Worm (Caenorhabditis elegans) whole organism, young adult: ENCODE measurements around the gene F10E9.1.

Experiments used
- ceh-91 ChIP-seq: fragments of 200-800 bp; sonication (Bioruptor generic); IDR thresholded peaks from 2 replicates; pipeline ENCODE4 v1.3.6; 2022; ENCODE audit warnings: missing genetic modification reagents, missing genetic modification characterization, missing compliant biosample characterization
- egrh-3 ChIP-seq: fragments of 200-800 bp; sonication (Bioruptor generic); IDR thresholded peaks from 2 replicates; pipeline ENCODE4 v1.3.6; 2022; ENCODE audit warnings: missing genetic modification reagents, missing genetic modification characterization, missing compliant biosample characterization
- nfya-1 ChIP-seq: sonication (generic microtip); optimal IDR thresholded peaks from 2 replicates; lab custom pipeline; 2017; ENCODE audit warnings: antibody characterized with exemption, missing compliant biosample characterization, missing genetic modification characterization, borderline replicate concordance; ENCODE audit not compliant: insufficient read depth
- snpc-3.4 ChIP-seq: sonication (generic microtip); optimal IDR thresholded peaks from 2 replicates; lab custom pipeline; 2017; ENCODE audit warnings: missing genetic modification characterization, mild to moderate bottlenecking, missing compliant biosample characterization, antibody characterized with exemption, moderate library complexity, missing genotype, missing genetic modification reagents

ce11 chrIII:8310239-8311057 is 12.5 kb upstream of the F10E9.1 start, which contains the start of gene F10E9.3:
- TF ChIP-seq snpc-3.4 (tag; lab: Kevin White, UChicago) (no peak), ceh-91 (GFP tag; lab: Robert Waterston, UW) (no peak), nfya-1 (no peak), egrh-3 (GFP tag; lab: Robert Waterston, UW) (no peak)
